Worm (Caenorhabditis elegans) whole organism, L3 larva: ENCODE results near the gene R01E6.5.

Experiments used
- ZK546.5 ChIP-seq: sonication (generic microtip); optimal IDR thresholded peaks from 2 replicates; lab custom pipeline; 2017; ENCODE audit warnings: missing biosample characterization, missing genetic modification characterization
- aly-2 ChIP-seq: fragments of 150-350 bp; optimal IDR thresholded peaks from 2 replicates; lab custom pipeline; 2014; ENCODE audit warnings: missing biosample characterization, missing genetic modification characterization
- ama-1 ChIP-seq: fragments of 150-350 bp; optimal IDR thresholded peaks from 2 replicates; lab custom pipeline; 2018
- ceh-16 ChIP-seq: sonication (generic microtip); optimal IDR thresholded peaks from 2 replicates; lab custom pipeline; 2017; ENCODE audit warnings: missing biosample characterization, missing genetic modification characterization
- ceh-28 ChIP-seq: fragments of 150-350 bp; optimal IDR thresholded peaks from 2 replicates; lab custom pipeline; 2014; ENCODE audit warnings: missing biosample characterization, missing genetic modification reagents, missing genetic modification characterization
- ceh-9 ChIP-seq: sonication (generic microtip); optimal IDR thresholded peaks from 2 replicates; lab custom pipeline; 2018; ENCODE audit warnings: missing biosample characterization, missing genetic modification characterization
- daf-12 ChIP-seq: fragments of 150-350 bp; optimal IDR thresholded peaks from 2 replicates; lab custom pipeline; 2014; ENCODE audit warnings: missing biosample characterization, missing genetic modification reagents, missing genetic modification characterization
- egl-27 ChIP-seq: sonication (generic microtip); optimal IDR thresholded peaks from 4 replicates; lab custom pipeline; 2017; ENCODE audit warnings: missing biosample characterization, missing genetic modification reagents, missing genetic modification characterization
- egl-5 ChIP-seq: fragments of 150-350 bp; optimal IDR thresholded peaks from 2 replicates; lab custom pipeline; 2017; ENCODE audit warnings: missing biosample characterization, missing genetic modification reagents, missing genetic modification characterization, inconsistent platforms
- elt-1 ChIP-seq: fragments of 150-350 bp; optimal IDR thresholded peaks from 2 replicates; lab custom pipeline; 2014; ENCODE audit warnings: missing biosample characterization, missing genetic modification characterization
- elt-2 ChIP-seq: sonication (generic microtip); optimal IDR thresholded peaks from 2 replicates; lab custom pipeline; 2016; ENCODE audit warnings: missing genetic modification reagents, mild to moderate bottlenecking, missing genetic modification characterization, missing compliant biosample characterization
- eor-1 ChIP-seq, 2 experiments: fragments of 150-350 bp; optimal IDR thresholded peaks; 2 replicates each; lab custom pipeline; 2014 to 2018; ENCODE audit warnings: missing biosample characterization in 2 of 2, missing genetic modification characterization in 2 of 2
- fkh-10 ChIP-seq: sonication (generic microtip); optimal IDR thresholded peaks from 2 replicates; lab custom pipeline; 2017; ENCODE audit warnings: missing biosample characterization, missing genetic modification reagents, missing genetic modification characterization
- fkh-2 ChIP-seq: fragments of 150-350 bp; optimal IDR thresholded peaks from 2 replicates; lab custom pipeline; 2014; ENCODE audit warnings: missing biosample characterization, missing genetic modification reagents, missing genetic modification characterization
- hmg-11 ChIP-seq: sonication (generic microtip); optimal IDR thresholded peaks from 2 replicates; lab custom pipeline; 2016; ENCODE audit warnings: missing genetic modification characterization, missing compliant biosample characterization
- jun-1 ChIP-seq: fragments of 150-350 bp; optimal IDR thresholded peaks from 2 replicates; lab custom pipeline; 2014; ENCODE audit warnings: missing biosample characterization, missing genetic modification reagents, missing genetic modification characterization
- lin-15B ChIP-seq: fragments of 150-350 bp; optimal IDR thresholded peaks from 2 replicates; lab custom pipeline; 2014; ENCODE audit warnings: missing biosample characterization, missing genetic modification characterization
- lin-39 ChIP-seq: fragments of 150-350 bp; optimal IDR thresholded peaks from 2 replicates; lab custom pipeline; 2018; ENCODE audit warnings: missing biosample characterization, missing genetic modification reagents, missing genetic modification characterization
- lsy-12 ChIP-seq: sonication (generic microtip); optimal IDR thresholded peaks from 2 replicates; lab custom pipeline; 2016; ENCODE audit warnings: mild to moderate bottlenecking, missing genetic modification characterization, missing compliant biosample characterization
- mdl-1 ChIP-seq: fragments of 150-350 bp; optimal IDR thresholded peaks from 2 replicates; lab custom pipeline; 2014; ENCODE audit warnings: missing biosample characterization, missing genetic modification characterization
- mml-1 ChIP-seq: fragments of 150-350 bp; sonication (generic microtip); optimal IDR thresholded peaks from 3 replicates; lab custom pipeline; 2014; ENCODE audit warnings: missing biosample characterization, missing genetic modification characterization
- nfya-1 ChIP-seq: sonication (generic microtip); optimal IDR thresholded peaks from 2 replicates; lab custom pipeline; 2017; ENCODE audit warnings: missing genetic modification characterization, mild to moderate bottlenecking, missing compliant biosample characterization, antibody characterized with exemption, moderate library complexity; ENCODE audit not compliant: insufficient read depth
- nhr-23 ChIP-seq: fragments of 150-350 bp; optimal IDR thresholded peaks from 2 replicates; lab custom pipeline; 2014; ENCODE audit warnings: missing biosample characterization, missing genetic modification reagents, missing genetic modification characterization
- nhr-25 ChIP-seq: sonication (generic microtip); optimal IDR thresholded peaks from 2 replicates; lab custom pipeline; 2017; ENCODE audit warnings: missing biosample characterization, missing genetic modification characterization
- nhr-28 ChIP-seq: fragments of 150-350 bp; optimal IDR thresholded peaks from 2 replicates; lab custom pipeline; 2014; ENCODE audit warnings: missing biosample characterization, missing genetic modification characterization
- nhr-43 ChIP-seq: sonication (generic microtip); optimal IDR thresholded peaks from 2 replicates; lab custom pipeline; 2016; ENCODE audit warnings: mild to moderate bottlenecking, missing genetic modification characterization, missing compliant biosample characterization; ENCODE audit not compliant: poor library complexity, severe bottlenecking
- nhr-67 ChIP-seq: fragments of 150-350 bp; optimal IDR thresholded peaks from 2 replicates; lab custom pipeline; 2014; ENCODE audit warnings: missing biosample characterization, missing genetic modification characterization
- nhr-76 ChIP-seq: fragments of 150-350 bp; sonication (generic microtip); optimal IDR thresholded peaks from 5 replicates; lab custom pipeline; 2014; ENCODE audit warnings: missing biosample characterization, missing genetic modification characterization
- nhr-77 ChIP-seq: fragments of 150-350 bp; optimal IDR thresholded peaks from 2 replicates; lab custom pipeline; 2014; ENCODE audit warnings: missing biosample characterization, missing genetic modification characterization
- pha-4 ChIP-seq: fragments of 150-350 bp; optimal IDR thresholded peaks from 2 replicates; lab custom pipeline; 2014; ENCODE audit warnings: missing biosample characterization, missing genetic modification reagents, missing genetic modification characterization
- pqm-1 ChIP-seq: fragments of 150-350 bp; optimal IDR thresholded peaks from 2 replicates; lab custom pipeline; 2017; ENCODE audit warnings: missing biosample characterization, missing genetic modification characterization, inconsistent platforms
- skn-1 ChIP-seq: fragments of 150-350 bp; optimal IDR thresholded peaks from 2 replicates; lab custom pipeline; 2014; ENCODE audit warnings: missing biosample characterization, missing genetic modification characterization
- tbx-2 ChIP-seq: sonication (generic microtip); optimal IDR thresholded peaks from 2 replicates; lab custom pipeline; 2016; ENCODE audit warnings: mild to moderate bottlenecking, missing genetic modification characterization, missing compliant biosample characterization
- unc-39 ChIP-seq: sonication (generic microtip); optimal IDR thresholded peaks from 4 replicates; lab custom pipeline; 2017; ENCODE audit warnings: missing biosample characterization, missing genetic modification characterization
- unc-62 ChIP-seq: fragments of 150-350 bp; sonication (generic microtip); optimal IDR thresholded peaks from 4 replicates; lab custom pipeline; 2014; ENCODE audit warnings: missing biosample characterization, missing genetic modification reagents, missing genetic modification characterization
- zag-1 ChIP-seq: fragments of 150-350 bp; optimal IDR thresholded peaks from 2 replicates; lab custom pipeline; 2014; ENCODE audit warnings: missing biosample characterization, missing genetic modification characterization
- ztf-11 ChIP-seq: fragments of 150-350 bp; optimal IDR thresholded peaks from 2 replicates; lab custom pipeline; 2014; ENCODE audit warnings: missing biosample characterization, missing genetic modification characterization

Gene R01E6.5

DNA sequence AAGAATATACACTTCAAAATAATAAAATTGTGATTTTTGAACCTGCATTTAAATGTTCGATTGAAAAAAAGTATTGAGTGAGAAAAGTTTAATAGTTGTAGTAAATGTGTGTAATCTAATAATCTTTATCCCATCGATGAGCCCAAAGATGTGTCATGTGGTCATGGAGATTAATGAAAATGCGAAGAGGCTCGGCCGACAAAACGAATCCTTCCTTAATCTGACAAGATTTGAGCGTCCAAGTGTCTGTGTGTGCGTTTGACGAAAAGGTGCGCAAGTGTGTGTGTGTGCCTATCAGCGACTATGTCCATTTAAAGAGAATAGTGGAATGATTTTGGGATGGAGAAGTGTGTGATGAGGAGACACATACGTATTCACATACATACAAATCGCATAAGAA is 37.2 kb downstream of the R01E6.5 start:
- no peak for TF ChIP-seq nhr-43 (tag; lab: Kevin White, UChicago)
- no peak for TF ChIP-seq ceh-16 (tag; lab: Kevin White, UChicago)
- TF ChIP-seq nhr-25 (tag; lab: Kevin White, UChicago), result no peak
- no peak for TF ChIP-seq zag-1 (tag; lab: Kevin White, UChicago)
- TF ChIP-seq mml-1 (tag; lab: Kevin White, UChicago), result no peak

DNA sequence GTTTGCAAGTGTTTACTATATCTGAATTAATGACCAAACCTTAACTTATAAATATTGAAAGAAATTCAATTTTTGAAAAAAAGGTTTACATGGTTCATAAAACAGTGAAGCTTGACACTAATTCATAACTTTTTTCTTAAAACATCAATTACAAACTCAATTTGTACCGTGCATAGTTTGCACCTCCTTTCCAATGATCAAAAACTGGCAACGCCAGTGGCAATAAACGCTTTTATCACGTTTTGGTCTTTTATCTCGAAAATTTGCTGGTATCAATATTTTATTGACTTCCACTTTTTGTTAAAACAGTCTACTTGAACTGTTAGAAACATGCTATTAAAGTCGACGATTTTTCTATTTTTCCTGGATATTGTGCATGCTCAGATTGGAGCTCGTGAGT is 41.6 kb downstream of the R01E6.5 start, which contains the start of gene F54B11.11:
Gene F54B11.11, plus strand, starts transcription at position 301 of the 400 bp plus-strand sequence.
- TF ChIP-seq pqm-1 (tag; lab: Kevin White, UChicago) (peak; percentile 10), nhr-23 (tag; lab: Kevin White, UChicago) (no peak), elt-2 (tag; lab: Kevin White, UChicago) (peak; percentile 21), nhr-43 (tag; lab: Kevin White, UChicago) (no peak), skn-1 (no peak)

DNA sequence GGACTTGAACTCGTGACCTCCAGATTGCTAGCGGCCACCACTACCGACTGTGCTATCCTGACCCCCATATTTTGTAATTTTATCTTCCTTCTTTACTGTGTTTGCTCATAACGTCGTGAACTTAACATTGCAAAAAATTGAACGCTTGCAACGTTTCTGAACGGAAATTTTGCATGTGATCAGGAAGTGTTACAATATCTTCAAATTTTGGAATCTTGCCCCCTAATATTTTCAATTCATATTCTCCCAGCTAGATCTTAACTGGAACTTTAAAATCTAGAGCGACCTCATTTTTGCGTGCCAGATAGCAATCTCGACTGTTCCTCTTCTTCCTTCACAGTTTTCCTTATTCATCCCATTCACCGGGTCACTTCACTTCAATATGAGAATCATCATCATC is 45.0 kb downstream of the R01E6.5 start, which contains the start of gene F54B11.10:
Gene F54B11.10, plus strand, starts transcription at position 301 of the 400 bp plus-strand sequence.
- TF ChIP-seq nhr-77 (tag; lab: Kevin White, UChicago), result no peak
- no peak for TF ChIP-seq ceh-28
- no peak for TF ChIP-seq fkh-10 (GFP tag; lab: Kevin White, UChicago)
- TF ChIP-seq ZK546.5 (tag; lab: Kevin White, UChicago), result no peak
- TF ChIP-seq ceh-9 (tag; lab: Kevin White, UChicago), result no peak
- no peak for TF ChIP-seq unc-39 (tag; lab: Kevin White, UChicago)
- TF ChIP-seq, all 47 proteins: peak for 0

DNA sequence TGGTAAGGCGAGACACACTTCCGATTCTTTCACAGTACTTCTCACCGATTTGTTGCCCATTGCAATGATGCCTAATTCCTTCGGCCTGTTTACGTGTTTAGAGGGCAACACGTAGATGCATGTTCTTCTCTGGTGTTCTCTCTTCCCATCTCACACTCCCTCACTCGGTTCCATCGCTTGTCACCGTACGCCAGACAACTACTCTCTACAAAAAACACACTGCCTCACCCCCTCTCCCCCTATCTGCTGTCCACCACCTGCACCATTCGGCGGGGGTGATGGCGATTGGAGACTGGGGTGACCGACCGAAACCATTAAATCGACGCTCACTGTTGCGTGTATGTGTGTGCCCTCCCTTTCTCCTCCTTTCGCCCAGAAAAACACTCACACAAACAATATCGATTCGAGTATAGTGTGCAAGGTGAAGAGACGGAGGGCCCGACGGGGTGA is 47.1 kb downstream of the R01E6.5 start:
- TF ChIP-seq daf-12 (tag; lab: Kevin White, UChicago) (no peak), hmg-11 (tag; lab: Kevin White, UChicago) (peak; percentile 69), fkh-2 (tag; lab: Kevin White, UChicago) (no peak), egl-5 (tag; lab: Kevin White, UChicago) (peak; percentile 47), elt-2 (tag; lab: Kevin White, UChicago) (peak; percentile 46), jun-1 (peak; percentile 32), egl-27 (tag; lab: Kevin White, UChicago) (no peak), mml-1 (tag; lab: Kevin White, UChicago) (no peak), ztf-11 (tag; lab: Kevin White, UChicago) (no peak), unc-39 (tag; lab: Kevin White, UChicago) (no peak), unc-62 (GFP tag; lab: Kevin White, UChicago) (peak; percentile 24), nhr-23 (tag; lab: Kevin White, UChicago) (peak; percentile 29), lsy-12 (no peak), pqm-1 (tag; lab: Kevin White, UChicago) (no peak), elt-1 (tag; lab: Kevin White, UChicago) (no peak), nfya-1 (tag; lab: Kevin White, UChicago) (peak; percentile 65), nhr-77 (tag; lab: Kevin White, UChicago) (no peak), aly-2 (tag; lab: Kevin White, UChicago) (no peak), nhr-43 (tag; lab: Kevin White, UChicago) (no peak), nhr-25 (tag; lab: Kevin White, UChicago) (peak; percentile 92), ceh-16 (tag; lab: Kevin White, UChicago) (no peak), nhr-67 (tag; lab: Kevin White, UChicago) (no peak), pha-4 (tag; lab: Kevin White, UChicago) (peak; percentile 27), nhr-76 (tag; lab: Kevin White, UChicago) (no peak), mdl-1 (tag; lab: Kevin White, UChicago) (no peak), eor-1 (tag; optimal IDR thresholded peaks at IDR 0.05; lab: Kevin White, UChicago) (no peak), lin-15B (tag; lab: Kevin White, UChicago) (no peak), ama-1 (lab: Kevin White, UChicago) (no peak), ceh-28 (peak; percentile 62), lin-39 (tag; lab: Kevin White, UChicago) (peak; percentile 60), nhr-28 (tag; lab: Kevin White, UChicago) (no peak), tbx-2 (no peak)
